Fruit fly (Drosophila melanogaster): Measurements from ENCODE around the gene CG14414.

The CG14414 gene

DNA sequence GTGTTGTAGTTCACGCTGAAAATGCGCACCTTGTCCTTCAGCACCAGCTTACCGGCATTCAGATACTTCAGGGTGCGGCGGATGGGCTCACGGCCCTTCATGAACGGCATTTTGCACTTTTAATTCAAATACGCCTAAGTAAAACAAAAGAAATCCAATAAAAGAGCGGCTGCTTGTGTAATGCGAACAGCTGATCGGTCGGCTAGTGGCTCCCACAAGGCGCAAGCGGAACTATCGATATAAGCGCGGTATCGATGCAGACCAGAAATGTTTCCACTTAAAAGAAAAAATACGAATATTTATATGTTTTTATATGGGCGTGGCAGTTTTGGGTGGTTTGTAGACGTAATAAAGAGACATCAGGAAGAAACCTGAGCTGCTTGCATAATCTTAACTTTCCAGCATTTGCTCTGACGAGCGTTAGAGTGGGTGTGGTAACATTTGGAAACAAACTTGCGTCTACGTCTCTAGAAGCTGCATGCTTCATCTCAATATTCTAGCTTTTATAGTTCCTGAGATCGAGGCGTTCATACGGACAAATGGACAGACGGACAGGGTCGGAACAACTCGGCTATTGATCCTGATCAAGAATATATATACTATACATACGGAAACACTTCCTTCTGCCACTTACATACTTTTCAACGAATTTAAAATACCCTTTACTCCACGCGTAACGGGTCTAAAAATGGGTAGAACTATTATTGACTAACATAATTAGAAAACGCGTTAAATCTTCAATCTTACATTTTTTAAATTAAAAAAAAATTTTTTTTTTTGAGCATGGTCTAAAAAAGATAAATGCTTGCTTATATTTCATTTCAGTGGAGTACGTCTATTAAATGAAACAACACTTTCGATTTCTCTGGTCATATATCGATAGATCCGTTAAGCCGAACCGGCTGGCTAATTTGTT lies 2.6 kb downstream of the CG14414 start, which contains the start of the genes mRpS25 and nmdyn-D6 (continued):
- peak; percentile 42 for TF ChIP-seq CG17802 (tag; optimal IDR thresholded peaks at IDR 0.05)
- peak; percentile 55 for TF ChIP-seq Abd-B (GFP tag; optimal IDR thresholded peaks at IDR 0.05)
- TF ChIP-seq hkb (optimal IDR thresholded peaks at IDR 0.05): no peak
- no peak for TF ChIP-seq hkb (GFP tag; IDR thresholded peaks at IDR 0.05)
- TF ChIP-seq Myb (GFP tag; optimal IDR thresholded peaks at IDR 0.05): peak; percentile 22
- peak; percentile 19 for TF ChIP-seq Ssrp (tag; optimal IDR thresholded peaks at IDR 0.05)
- peak; percentile 56 for TF ChIP-seq D19A (tag; optimal IDR thresholded peaks at IDR 0.05)
- TF ChIP-seq ara (GFP tag; IDR thresholded peaks at IDR 0.05): no peak
- TF ChIP-seq crc (GFP tag; optimal IDR thresholded peaks at IDR 0.05): no peak
- TF ChIP-seq gem (tag; optimal IDR thresholded peaks at IDR 0.05): peak; percentile 58
- TF ChIP-seq run (tag; optimal IDR thresholded peaks at IDR 0.05): no peak
- no peak for TF ChIP-seq CG32767 (GFP tag; IDR thresholded peaks at IDR 0.05)
- TF ChIP-seq Sox102F (GFP tag; optimal IDR thresholded peaks at IDR 0.05): peak; percentile 46
- peak; percentile 68 for TF ChIP-seq slbo (GFP tag; IDR thresholded peaks at IDR 0.05)
- peak; percentile 16 for TF ChIP-seq Oli (tag; optimal IDR thresholded peaks at IDR 0.05)
- TF ChIP-seq Doc3 (GFP tag; IDR thresholded peaks at IDR 0.05; ENCODE audit: partially characterized antibody): 0 out of 3 replicates have a peak, but pooled peaks have one; percentile 36
- TF ChIP-seq ATbp (GFP tag; optimal IDR thresholded peaks at IDR 0.05): no peak
- no peak for TF ChIP-seq CG13296 (GFP tag; optimal IDR thresholded peaks at IDR 0.05)
- 0 out of 3 replicates have a peak, but pooled peaks have one; percentile 23 for TF ChIP-seq HLH4C (GFP tag; IDR thresholded peaks at IDR 0.05; ENCODE audit: partially characterized antibody)
- peak in 1 of 3 experiments; percentile 22 for TF ChIP-seq Stat92E (GFP tag; optimal IDR thresholded peaks at IDR 0.05)
- TF ChIP-seq Fer2 (tag; optimal IDR thresholded peaks at IDR 0.05): peak; percentile 11
- peak; percentile 44; the same call in 1 of the 2 replicates for TF ChIP-seq Xrp1 (GFP tag; IDR thresholded peaks at IDR 0.05)
- TF ChIP-seq Camta (GFP tag; optimal IDR thresholded peaks at IDR 0.05): peak; percentile 19
- TF ChIP-seq Vsx1 (GFP tag; optimal IDR thresholded peaks at IDR 0.05): peak; percentile 15
- TF ChIP-seq so (GFP tag; IDR thresholded peaks at IDR 0.05): no peak
- no peak for TF ChIP-seq CG6854 (GFP tag; optimal IDR thresholded peaks at IDR 0.05)
- TF ChIP-seq CG12391 (tag; optimal IDR thresholded peaks at IDR 0.05): peak; percentile 35
- no peak for TF ChIP-seq tx (GFP tag; optimal IDR thresholded peaks at IDR 0.05)
- no peak for TF ChIP-seq fd64A (GFP tag; optimal IDR thresholded peaks at IDR 0.05)
- peak; percentile 21; the same call in 1 of the 3 replicates for TF ChIP-seq Aef1 (GFP tag; IDR thresholded peaks at IDR 0.05)
- TF ChIP-seq tin (GFP tag; optimal IDR thresholded peaks at IDR 0.05): peak; percentile 10
- TF ChIP-seq az2 (GFP tag; optimal IDR thresholded peaks at IDR 0.05): peak; percentile 27
- TF ChIP-seq Rfx (GFP tag; IDR thresholded peaks at IDR 0.05): peak; percentile 66
- peak; percentile 10 for TF ChIP-seq CG10543 (GFP tag; optimal IDR thresholded peaks at IDR 0.05)
- TF ChIP-seq zfh1 (GFP tag; IDR thresholded peaks at IDR 0.05): 0 out of 3 replicates have a peak, but pooled peaks have one; percentile 35
- peak; percentile 55 for TF ChIP-seq Med (GFP tag)
- peak in 1 of 2 experiments; percentile 22 for TF ChIP-seq Hr51 (GFP tag; optimal IDR thresholded peaks at IDR 0.05)
- no peak for TF ChIP-seq CG3995 (GFP tag; optimal IDR thresholded peaks at IDR 0.05)
- no peak for TF ChIP-seq sr (GFP tag; IDR thresholded peaks at IDR 0.05)
- no peak for TF ChIP-seq Six4 (GFP tag; optimal IDR thresholded peaks at IDR 0.05)
- TF ChIP-seq Adf1 (GFP tag; IDR thresholded peaks at IDR 0.05): no peak
- no peak for TF ChIP-seq CG17328 (GFP tag; IDR thresholded peaks at IDR 0.05)
- no peak for TF ChIP-seq CG2116 (GFP tag; optimal IDR thresholded peaks at IDR 0.05)
- TF ChIP-seq scrt (GFP tag; optimal IDR thresholded peaks at IDR 0.05): no peak
- TF ChIP-seq CG9932 (GFP tag; IDR thresholded peaks at IDR 0.05): peak; percentile 53
- TF ChIP-seq jigr1 (GFP tag; IDR thresholded peaks at IDR 0.05): 0 out of 3 replicates have a peak, but pooled peaks have one; percentile 22
- peak; percentile 45; the same call in 1 of the 2 replicates for TF ChIP-seq esg (GFP tag; conservative IDR thresholded peaks at IDR 0.05)
- peak; percentile 11 for TF ChIP-seq unpg (GFP tag; optimal IDR thresholded peaks at IDR 0.05)

Data from whole organism, embryonic.